Worm (Caenorhabditis elegans) whole organism, L2 larva: ENCODE data around the gene syx-2.

ENCODE experiments used
- skn-1 ChIP-seq: sonication (generic microtip); optimal IDR thresholded peaks from 2 replicates; lab custom pipeline; 2017; ENCODE audit warnings: missing biosample characterization, missing genetic modification characterization
- unc-39 ChIP-seq: fragments of 150-350 bp; optimal IDR thresholded peaks from 2 replicates; lab custom pipeline; 2014; ENCODE audit warnings: missing biosample characterization, missing genetic modification characterization

ce11 chrX:13946693-13947583, 13.0 kb upstream of the syx-2 start:
- TF ChIP-seq skn-1 (tag; lab: Kevin White, UChicago) (no peak), unc-39 (tag; lab: Kevin White, UChicago) (no peak)
